Fruit fly (Drosophila melanogaster) whole organism, embryonic: ENCODE measurements around the gene ATPsynepsilonL.

Experiments
- lbe ChIP-seq: fragments of 200-800 bp; sonication (Bioruptor generic); optimal IDR thresholded peaks from 2 replicates; lab custom pipeline; 2016; ENCODE audit warnings: missing biosample characterization, mild to moderate bottlenecking, missing genetic modification characterization
- rib ChIP-seq: fragments of 200-800 bp; sonication (Bioruptor generic); IDR thresholded peaks from 2 replicates; pipeline ENCODE4 v1.3.6; 2022; ENCODE audit warnings: missing biosample characterization, missing genetic modification characterization
- stc ChIP-seq: fragments of 200-800 bp; sonication (Bioruptor generic); IDR thresholded peaks from 2 replicates; pipeline ENCODE4 v1.3.6; 2022; ENCODE audit warnings: missing biosample characterization, missing genetic modification characterization

dm6 chr3R:10109938-10110337 is 11.6 kb upstream of the ATPsynepsilonL start, which contains the start of gene Fmr1:
- no peak for TF ChIP-seq rib (GFP tag; lab: Robert Waterston, UW)
- TF ChIP-seq lbe (GFP tag; lab: Kevin White, UChicago), result no peak
- no peak for TF ChIP-seq stc (GFP tag; lab: Robert Waterston, UW)
